Fruit fly (Drosophila melanogaster) whole organism: ENCODE measurements around the gene CG8838.

Experiments used
- CG8478 ChIP-seq: fragments of >200 bp; optimal IDR thresholded peaks from 2 replicates; lab custom pipeline; 2018; ENCODE audit warnings: inconsistent platforms
- psq ChIP-seq: fragments of >200 bp; optimal IDR thresholded peaks from 2 replicates; lab custom pipeline; 2017
- usp ChIP-seq: fragments of >200 bp; optimal IDR thresholded peaks from 2 replicates; lab custom pipeline; 2017; ENCODE audit warnings: missing biosample characterization, missing genetic modification characterization, mixed read lengths

dm6 chr2L:3342369-3342768 lies 15.1 kb upstream of the CG8838 start:
- TF ChIP-seq psq (lab: Kevin White, UChicago), result no peak
- no peak for TF ChIP-seq CG8478 (lab: Kevin White, UChicago)
- no peak for TF ChIP-seq usp
